Fruit fly (Drosophila melanogaster): Measurements from ENCODE around the gene Hsp70Aa.

DNA sequence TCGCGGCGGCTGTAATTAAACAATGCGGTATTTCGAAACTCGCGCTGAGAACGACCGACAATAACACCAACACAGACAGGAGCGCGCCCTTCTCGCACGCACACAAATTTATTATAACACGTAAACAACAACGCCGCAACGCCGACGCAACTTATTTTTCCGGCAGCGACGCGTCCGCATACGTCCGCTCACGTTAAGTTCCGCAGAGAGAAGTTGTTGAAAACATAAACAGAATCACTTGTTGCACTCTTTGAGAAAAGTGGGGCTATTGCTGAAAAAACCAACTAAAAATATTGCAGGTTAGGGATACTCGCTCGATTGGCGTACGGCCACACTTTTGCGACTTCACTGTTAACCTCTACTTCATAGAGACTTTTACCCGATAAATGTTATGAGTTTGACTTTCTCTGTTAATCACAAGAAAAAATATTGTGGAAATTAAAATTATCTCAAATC is 7.4 kb downstream of the Hsp70Aa start, which contains the start of gene Cad87A:
- TF ChIP-seq EcR (GFP tag; optimal IDR thresholded peaks at IDR 0.05) (no peak), CG8478 (optimal IDR thresholded peaks at IDR 0.05) (no peak), Dll (optimal IDR thresholded peaks at IDR 0.05) (no peak), usp (GFP tag; optimal IDR thresholded peaks at IDR 0.05) (no peak), psq (optimal IDR thresholded peaks at IDR 0.05) (no peak)
